Worm (Caenorhabditis elegans) whole organism, L4 larva: ENCODE data around the gene ppat-1.

Source experiments
- D1046.2 ChIP-seq: fragments of 200-800 bp; sonication (Bioruptor generic); IDR thresholded peaks from 2 replicates; pipeline ENCODE4 v1.3.6; 2022; ENCODE audit warnings: missing genetic modification characterization, missing compliant biosample characterization
- F10B5.3 ChIP-seq: sonication (generic microtip); optimal IDR thresholded peaks from 2 replicates; lab custom pipeline; 2016; ENCODE audit warnings: mild to moderate bottlenecking, missing genetic modification characterization, missing compliant biosample characterization
- F26F4.8 ChIP-seq: fragments of 200-800 bp; sonication (Bioruptor generic); conservative IDR thresholded peaks from 2 replicates; pipeline ENCODE4 v1.3.6; 2022; ENCODE audit warnings: missing genetic modification characterization, missing compliant biosample characterization
- T26A8.4 ChIP-seq: fragments of 200-800 bp; sonication (Bioruptor generic); IDR thresholded peaks from 2 replicates; pipeline ENCODE4 v1.3.6; 2022; ENCODE audit warnings: missing genetic modification characterization, missing compliant biosample characterization
- Y48G9A.11 ChIP-seq: fragments of 200-800 bp; sonication (Bioruptor generic); IDR thresholded peaks from 2 replicates; pipeline ENCODE4 v1.3.6; 2022; ENCODE audit warnings: missing genetic modification reagents, missing genetic modification characterization, missing compliant biosample characterization
- aha-1 ChIP-seq: fragments of 150-350 bp; peaks from one replicate; lab custom pipeline; 2014; ENCODE audit warnings: missing biosample characterization, missing genetic modification characterization
- ceh-28 ChIP-seq: fragments of 150-350 bp; optimal IDR thresholded peaks from 2 replicates; lab custom pipeline; 2014; ENCODE audit warnings: missing biosample characterization, missing genetic modification reagents, missing genetic modification characterization
- ceh-44 ChIP-seq: fragments of 200-800 bp; sonication (Bioruptor generic); IDR thresholded peaks from 2 replicates; pipeline ENCODE4 v1.3.6; 2022; ENCODE audit warnings: missing genetic modification reagents, missing genetic modification characterization, missing compliant biosample characterization
- ces-1 ChIP-seq: fragments of 150-350 bp; sonication (generic microtip); optimal IDR thresholded peaks from 4 replicates; lab custom pipeline; 2014; ENCODE audit warnings: missing biosample characterization, missing genetic modification reagents, missing genetic modification characterization
- cey-2 ChIP-seq: sonication (generic microtip); optimal IDR thresholded peaks from 3 replicates; lab custom pipeline; 2017; ENCODE audit warnings: missing genetic modification characterization, mild to moderate bottlenecking, missing compliant biosample characterization, antibody characterized with exemption, borderline replicate concordance; ENCODE audit not compliant: insufficient read depth
- daf-16 ChIP-seq, 3 experiments: sonication (generic microtip); optimal IDR thresholded peaks; 2 replicates each; lab custom pipeline; 2016 to 2017; ENCODE audit warnings: missing genetic modification characterization in 3 of 3, missing genetic modification reagents in 3 of 3, mild to moderate bottlenecking in 2 of 3, missing compliant biosample characterization in 2 of 3, missing biosample characterization in 1 of 3, moderate library complexity in 1 of 3
- daf-8 ChIP-seq: fragments of 200-800 bp; sonication (Bioruptor generic); IDR thresholded peaks from 2 replicates; pipeline ENCODE4 v1.3.6; 2022; ENCODE audit warnings: missing genetic modification characterization, missing compliant biosample characterization
- dmd-8 ChIP-seq: fragments of 200-800 bp; sonication (Bioruptor generic); IDR thresholded peaks from 2 replicates; pipeline ENCODE4 v1.3.6; 2022; ENCODE audit warnings: missing genetic modification characterization, missing compliant biosample characterization
- dpl-1 ChIP-seq: fragments of 150-350 bp; optimal IDR thresholded peaks from 2 replicates; lab custom pipeline; 2014; ENCODE audit warnings: missing biosample characterization, missing genetic modification reagents, missing genetic modification characterization
- dve-1 ChIP-seq: sonication (generic microtip); optimal IDR thresholded peaks from 2 replicates; lab custom pipeline; 2017; ENCODE audit warnings: antibody characterized with exemption, mild to moderate bottlenecking, missing genetic modification characterization, missing compliant biosample characterization; ENCODE audit not compliant: insufficient read depth
- fos-1 ChIP-seq: fragments of 150-350 bp; optimal IDR thresholded peaks from 2 replicates; lab custom pipeline; 2014; ENCODE audit warnings: missing biosample characterization, missing genetic modification characterization
- hmg-1.1 ChIP-seq: fragments of 200-800 bp; sonication (Bioruptor generic); IDR thresholded peaks from 2 replicates; pipeline ENCODE4 v1.3.6; 2022; ENCODE audit warnings: missing genetic modification reagents, missing genetic modification characterization, missing compliant biosample characterization
- lin-13 ChIP-seq: fragments of 150-350 bp; optimal IDR thresholded peaks from 2 replicates; lab custom pipeline; 2014; ENCODE audit warnings: missing biosample characterization, missing genetic modification reagents, missing genetic modification characterization
- lin-29 ChIP-seq: fragments of 200-800 bp; sonication (Bioruptor generic); IDR thresholded peaks from 2 replicates; pipeline ENCODE4 v1.3.6; 2022; ENCODE audit warnings: missing genetic modification reagents, missing genetic modification characterization, missing compliant biosample characterization
- lin-38 ChIP-seq: fragments of 200-800 bp; sonication (Bioruptor generic); IDR thresholded peaks from 2 replicates; pipeline ENCODE4 v1.3.6; 2022; ENCODE audit warnings: missing genetic modification reagents, missing genetic modification characterization, missing compliant biosample characterization
- lsy-2 ChIP-seq, 2 experiments: fragments of 150-350 bp in 1 of 2; sonication (generic microtip) in 1 of 2; optimal IDR thresholded peaks; 2 replicates each; lab custom pipeline; 2014 to 2017; ENCODE audit warnings: missing biosample characterization in 2 of 2, missing genetic modification characterization in 2 of 2
- madf-5 ChIP-seq, 2 experiments: fragments of 200-800 bp; sonication (Bioruptor generic); IDR thresholded peaks; 2 replicates each; pipeline ENCODE4 v1.3.6; 2022; ENCODE audit warnings: missing compliant biosample characterization in 2 of 2, missing genetic modification characterization in 2 of 2
- madf-9 ChIP-seq: fragments of 200-800 bp; sonication (Bioruptor generic); conservative IDR thresholded peaks from 2 replicates; pipeline ENCODE4 v1.3.6; 2022; ENCODE audit warnings: missing genetic modification reagents, missing genetic modification characterization, missing compliant biosample characterization
- mdt-29 ChIP-seq: fragments of 200-800 bp; sonication (Bioruptor generic); IDR thresholded peaks from 2 replicates; pipeline ENCODE4 v1.3.6; 2022; ENCODE audit warnings: missing genetic modification reagents, missing genetic modification characterization, missing compliant biosample characterization
- mes-2 ChIP-seq: sonication (generic microtip); optimal IDR thresholded peaks from 2 replicates; lab custom pipeline; 2016; ENCODE audit warnings: missing genotype, mild to moderate bottlenecking, missing genetic modification characterization, missing compliant biosample characterization; ENCODE audit not compliant: poor library complexity, severe bottlenecking
- mxl-2 ChIP-seq: fragments of 200-800 bp; sonication (Bioruptor generic); conservative IDR thresholded peaks from 2 replicates; pipeline ENCODE4 v1.3.6; 2022; ENCODE audit warnings: missing genetic modification reagents, missing genetic modification characterization, missing compliant biosample characterization
- nhr-102 ChIP-seq: sonication (generic microtip); optimal IDR thresholded peaks from 2 replicates; lab custom pipeline; 2016; ENCODE audit warnings: mild to moderate bottlenecking, missing genetic modification characterization, moderate library complexity, missing compliant biosample characterization
- nhr-11 ChIP-seq: fragments of 150-350 bp; optimal IDR thresholded peaks from 2 replicates; lab custom pipeline; 2014; ENCODE audit warnings: missing biosample characterization, missing genetic modification characterization
- nhr-111 ChIP-seq: fragments of 200-800 bp; sonication (Bioruptor generic); optimal IDR thresholded peaks from 2 replicates; lab custom pipeline; 2018; ENCODE audit warnings: mild to moderate bottlenecking, missing genetic modification characterization, missing compliant biosample characterization
- nhr-28 ChIP-seq: fragments of 150-350 bp; optimal IDR thresholded peaks from 2 replicates; lab custom pipeline; 2014; ENCODE audit warnings: missing biosample characterization, missing genetic modification characterization
- nhr-42 ChIP-seq: fragments of 200-800 bp; sonication (Bioruptor generic); IDR thresholded peaks from 2 replicates; pipeline ENCODE4 v1.3.6; 2022; ENCODE audit warnings: missing genetic modification characterization, missing compliant biosample characterization
- nhr-48 ChIP-seq: sonication (generic microtip); optimal IDR thresholded peaks from 2 replicates; lab custom pipeline; 2016; ENCODE audit warnings: mild to moderate bottlenecking, missing genetic modification characterization, missing compliant biosample characterization
- set-16 ChIP-seq: fragments of 200-800 bp; sonication (Bioruptor generic); IDR thresholded peaks from 2 replicates; pipeline ENCODE4 v1.3.6; 2022; ENCODE audit warnings: missing genetic modification reagents, missing genetic modification characterization, missing compliant biosample characterization
- tag-97 ChIP-seq: fragments of 200-800 bp; sonication (Bioruptor generic); IDR thresholded peaks from 2 replicates; pipeline ENCODE4 v1.3.6; 2022; ENCODE audit warnings: missing genetic modification characterization, missing compliant biosample characterization
- tra-1 ChIP-seq: fragments of 200-800 bp; sonication (Bioruptor generic); IDR thresholded peaks from 2 replicates; pipeline ENCODE4 v1.3.6; 2022; ENCODE audit warnings: missing genetic modification reagents, missing genetic modification characterization, missing compliant biosample characterization
- unc-39 ChIP-seq: sonication (generic microtip); optimal IDR thresholded peaks from 2 replicates; lab custom pipeline; 2017; ENCODE audit warnings: missing biosample characterization, missing genetic modification characterization
- unc-62 ChIP-seq, 3 experiments: fragments of 150-350 bp in 1 of 3; sonication (generic microtip); optimal IDR thresholded peaks in 2 of 3; peaks in 1 of 3; 1 replicate in 1 of 3; 2 replicates in 2 of 3; lab custom pipeline; 2014 to 2017; ENCODE audit warnings: missing biosample characterization in 3 of 3, missing genetic modification characterization in 3 of 3, missing genetic modification reagents in 3 of 3, missing genotype in 1 of 3
- zfp-2 ChIP-seq: sonication (generic microtip); optimal IDR thresholded peaks from 2 replicates; lab custom pipeline; 2016; ENCODE audit warnings: mild to moderate bottlenecking, missing genetic modification characterization, missing compliant biosample characterization
- zfp-3 ChIP-seq: fragments of 200-800 bp; sonication (Bioruptor generic); conservative IDR thresholded peaks from 2 replicates; pipeline ENCODE4 v1.3.6; 2022; ENCODE audit warnings: missing genetic modification reagents, missing genetic modification characterization, missing compliant biosample characterization
- zip-11 ChIP-seq: fragments of 200-800 bp; sonication (Bioruptor generic); IDR thresholded peaks from 2 replicates; pipeline ENCODE4 v1.3.6; 2022; ENCODE audit warnings: missing genetic modification characterization, missing compliant biosample characterization
- zip-2 ChIP-seq: fragments of 150-350 bp; optimal IDR thresholded peaks from 2 replicates; lab custom pipeline; 2014; ENCODE audit warnings: missing biosample characterization, missing genetic modification characterization
- ztf-11 ChIP-seq: fragments of 150-350 bp; optimal IDR thresholded peaks from 2 replicates; lab custom pipeline; 2014; ENCODE audit warnings: missing biosample characterization, missing genetic modification characterization
- ztf-7 ChIP-seq: fragments of 150-350 bp; optimal IDR thresholded peaks from 2 replicates; lab custom pipeline; 2014; ENCODE audit warnings: missing biosample characterization, missing genetic modification characterization

Gene ppat-1

DNA sequence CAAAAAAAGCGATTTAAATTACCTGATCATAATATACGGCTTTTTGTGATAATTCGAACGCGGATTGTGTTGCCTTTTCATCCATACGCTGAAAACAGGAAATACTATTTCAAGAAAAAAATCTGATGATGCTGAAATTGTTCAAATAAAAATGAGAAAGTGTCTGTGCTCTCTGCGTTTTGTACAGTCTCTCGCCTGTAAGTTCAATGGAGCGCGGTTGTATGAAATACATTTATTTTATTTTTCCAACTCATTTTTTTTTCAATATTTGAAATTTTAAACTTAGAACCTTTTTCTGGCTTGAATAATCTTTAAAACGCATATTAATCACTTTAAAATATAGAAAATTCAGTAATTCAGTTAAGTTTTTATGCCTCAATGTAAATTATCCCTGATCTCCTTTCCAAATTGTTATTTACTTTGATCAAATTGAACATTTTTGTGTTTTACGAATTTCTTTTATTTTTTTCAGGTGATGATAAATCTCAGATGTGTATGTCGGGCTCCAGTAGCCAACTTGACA is 14.9 kb downstream of the ppat-1 start, which contains the start of the genes clp-2 and mrpl-16:
clp-2 (minus strand) TSS at position 94 of the 523 bp plus-strand sequence.
mrpl-16 (plus strand) TSS at position 473 of the 523 bp plus-strand sequence.
- TF ChIP-seq daf-16 (GFP tag; optimal IDR thresholded peaks at IDR 0.05; lab: Kevin White, UChicago) (no peak), daf-16 (tag; optimal IDR thresholded peaks at IDR 0.05; lab: Kevin White, UChicago) (no peak), unc-39 (tag; lab: Kevin White, UChicago) (no peak), dve-1 (tag; lab: Kevin White, UChicago) (no peak), F26F4.8 (no peak), nhr-42 (no peak), T26A8.4 (GFP tag; lab: Robert Waterston, UW) (no peak), madf-9 (no peak), Y48G9A.11 (GFP tag; lab: Robert Waterston, UW) (no peak), nhr-48 (tag; lab: Kevin White, UChicago) (no peak), lin-29 (no peak), aha-1 (tag; lab: Kevin White, UChicago) (peak; percentile 33), dpl-1 (peak; percentile 22), tag-97 (no peak), ces-1 (GFP tag; lab: Kevin White, UChicago) (no peak), cey-2 (tag; lab: Kevin White, UChicago) (no peak), lin-38 (peak; percentile 82), nhr-28 (peak; percentile 2), nhr-111 (GFP tag; lab: Kevin White, UChicago) (no peak), madf-5 (GFP tag; IDR thresholded peaks at IDR 0.05; lab: Robert Waterston, UW) (no peak), F10B5.3 (no peak), D1046.2 (GFP tag; lab: Robert Waterston, UW) (no peak), lsy-2 (tag; optimal IDR thresholded peaks at IDR 0.05; lab: Kevin White, UChicago) (peak in 1 of 2 experiments; percentile 55), tra-1 (no peak), lin-13 (GFP tag; lab: Kevin White, UChicago) (no peak), nhr-102 (tag; lab: Kevin White, UChicago) (no peak), nhr-11 (tag; lab: Kevin White, UChicago) (no peak), mdt-29 (GFP tag; lab: Robert Waterston, UW) (no peak), daf-8 (GFP tag; lab: Robert Waterston, UW) (no peak), hmg-1.1 (GFP tag; lab: Robert Waterston, UW) (no peak), dmd-8 (GFP tag; lab: Robert Waterston, UW) (no peak), ceh-28 (tag; lab: Kevin White, UChicago) (no peak), ceh-44 (GFP tag; lab: Robert Waterston, UW) (no peak), set-16 (GFP tag; lab: Robert Waterston, UW) (no peak), zfp-2 (tag; lab: Kevin White, UChicago) (no peak), fos-1 (tag; lab: Kevin White, UChicago) (no peak), zip-2 (tag; lab: Kevin White, UChicago) (no peak), zfp-3 (no peak), ztf-7 (tag; lab: Kevin White, UChicago) (no peak), ztf-11 (tag; lab: Kevin White, UChicago) (no peak), mes-2 (tag; lab: Kevin White, UChicago) (peak; percentile 72), mxl-2 (GFP tag; lab: Robert Waterston, UW) (no peak)

- TF ChIP-seq zip-11 (no peak), unc-62 (GFP tag; optimal IDR thresholded peaks at IDR 0.05 in 1 of 2; lab: Kevin White, UChicago) (peak in 1 of 2 experiments; percentile 5), unc-62 (tag; optimal IDR thresholded peaks at IDR 0.05; lab: Kevin White, UChicago) (no peak)
Measured at ce11 chrIII:4705207-4705606, 16.1 kb downstream of the ppat-1 start, which contains the start of gene pgap-2. pgap-2 (plus strand) TSS chrIII:4705507.
